Fruit fly (Drosophila melanogaster) whole organism, pupa: ENCODE measurements around the gene HDAC3.

Source experiments
- CG12605 ChIP-seq: fragments of 200-800 bp; sonication (Bioruptor generic); IDR thresholded peaks from 2 replicates; pipeline ENCODE4 v1.3.6; 2022; ENCODE audit warnings: missing biosample characterization, missing genetic modification characterization
- CG13204 ChIP-seq: fragments of 200-800 bp; sonication (Bioruptor generic); optimal IDR thresholded peaks from 2 replicates; lab custom pipeline; 2018; ENCODE audit warnings: missing biosample characterization, mild to moderate bottlenecking, missing genetic modification characterization, moderate library complexity
- CG17806 ChIP-seq: fragments of 200-800 bp; sonication (Bioruptor generic); optimal IDR thresholded peaks from 2 replicates; lab custom pipeline; 2018; ENCODE audit warnings: missing biosample characterization, mild to moderate bottlenecking, missing genetic modification characterization, moderate library complexity
- CG32121 ChIP-seq: fragments of 200-800 bp; sonication (Bioruptor generic); IDR thresholded peaks from 2 replicates; pipeline ENCODE4 v1.3.6; 2022; ENCODE audit warnings: missing biosample characterization, missing genetic modification characterization
- CG34367 ChIP-seq: fragments of 200-800 bp; sonication (Bioruptor generic); optimal IDR thresholded peaks from 2 replicates; lab custom pipeline; 2018; ENCODE audit warnings: missing biosample characterization, mild to moderate bottlenecking, missing genetic modification characterization
- CG4496 ChIP-seq: fragments of 200-800 bp; sonication (Bioruptor generic); IDR thresholded peaks from 3 replicates; pipeline ENCODE4 v1.3.6; 2022; ENCODE audit warnings: missing biosample characterization, missing genetic modification characterization
- CG8159 ChIP-seq: fragments of 200-800 bp; sonication (Bioruptor generic); optimal IDR thresholded peaks from 3 replicates; lab custom pipeline; 2018; ENCODE audit warnings: missing biosample characterization, mild to moderate bottlenecking, missing genetic modification characterization, moderate library complexity
- CG8301 ChIP-seq: fragments of 200-800 bp; sonication (Bioruptor generic); optimal IDR thresholded peaks from 2 replicates; lab custom pipeline; 2018; ENCODE audit warnings: missing biosample characterization, mild to moderate bottlenecking, missing genetic modification characterization
- CG9948 ChIP-seq: fragments of 200-800 bp; sonication (Bioruptor generic); optimal IDR thresholded peaks from 2 replicates; lab custom pipeline; 2018; ENCODE audit warnings: missing biosample characterization, mild to moderate bottlenecking, missing genetic modification characterization, moderate library complexity
- EcR ChIP-seq: fragments of 200-800 bp; sonication (Bioruptor generic); optimal IDR thresholded peaks from 3 replicates; lab custom pipeline; 2019; ENCODE audit warnings: missing biosample characterization, missing genetic modification characterization, mild to moderate bottlenecking, moderate library complexity, missing genetic modification reagents
- Pif1B ChIP-seq: fragments of 200-800 bp; sonication (Bioruptor generic); optimal IDR thresholded peaks from 3 replicates; lab custom pipeline; 2016; ENCODE audit warnings: missing biosample characterization, missing genetic modification characterization
- rn ChIP-seq: fragments of 200-800 bp; sonication (Bioruptor generic); IDR thresholded peaks from 2 replicates; pipeline ENCODE4 v1.3.6; 2022; ENCODE audit warnings: missing biosample characterization, missing genetic modification characterization

- peak; percentile 10 for TF ChIP-seq CG8301 (tag; lab: Kevin White, UChicago)
- TF ChIP-seq CG34367: peak; percentile 69
- no peak for TF ChIP-seq rn (GFP tag; lab: Robert Waterston, UW)
- peak; percentile 32 for TF ChIP-seq CG8159 (tag; lab: Kevin White, UChicago)
- peak; percentile 73 for TF ChIP-seq CG12605
- no peak for TF ChIP-seq CG9948
- no peak for TF ChIP-seq CG32121 (GFP tag; lab: Robert Waterston, UW)
- TF ChIP-seq CG4496: peak; percentile 76
- peak; percentile 28 for TF ChIP-seq CG17806 (tag; lab: Kevin White, UChicago)
- TF ChIP-seq CG13204: no peak
- no peak for TF ChIP-seq Pif1B (GFP tag; lab: Kevin White, UChicago)
- TF ChIP-seq EcR (GFP tag; lab: Kevin White, UChicago): no peak
Measured at dm6 chr3R:5466875-5467274, 7.5 kb downstream of the HDAC3 start, which contains the start of gene RpL35A.
